Fruit fly (Drosophila melanogaster) whole organism, embryonic: ENCODE results near the gene Dif.

Source experiments
- Aef1 ChIP-seq: fragments of 200-800 bp; sonication (Bioruptor generic); IDR thresholded peaks from 3 replicates; pipeline ENCODE4 v1.3.6; 2022; ENCODE audit warnings: missing biosample characterization, missing genetic modification characterization
- Atf3 ChIP-seq: fragments of 200-800 bp; sonication (Bioruptor generic); optimal IDR thresholded peaks from 3 replicates; lab custom pipeline; 2016; ENCODE audit warnings: missing biosample characterization, missing genetic modification characterization
- B-H1 ChIP-seq: fragments of 200-800 bp; sonication (Bioruptor generic); IDR thresholded peaks from 3 replicates; pipeline ENCODE4 v1.3.6; 2022; ENCODE audit warnings: missing biosample characterization, missing genetic modification characterization
- CG10209 ChIP-seq: fragments of 200-800 bp; sonication (Bioruptor generic); optimal IDR thresholded peaks from 3 replicates; lab custom pipeline; 2017; ENCODE audit warnings: missing biosample characterization, mild to moderate bottlenecking, missing genetic modification characterization, missing genetic modification reagents
- CG10979 ChIP-seq: fragments of 200-800 bp; sonication (Bioruptor generic); optimal IDR thresholded peaks from 2 replicates; lab custom pipeline; 2018; ENCODE audit warnings: missing biosample characterization, mild to moderate bottlenecking, missing genetic modification characterization, moderate library complexity
- CG11093 ChIP-seq: fragments of 200-800 bp; sonication (Bioruptor generic); IDR thresholded peaks from 3 replicates; pipeline ENCODE4 v1.3.6; 2022; ENCODE audit warnings: missing biosample characterization, missing genetic modification characterization
- CG11695 ChIP-seq: fragments of 200-800 bp; sonication (Bioruptor generic); IDR thresholded peaks from 3 replicates; pipeline ENCODE4 v1.3.6; 2022; ENCODE audit warnings: missing biosample characterization, missing genetic modification characterization
- CG12236 ChIP-seq: fragments of 200-800 bp; sonication (Bioruptor generic); optimal IDR thresholded peaks from 2 replicates; lab custom pipeline; 2016; ENCODE audit warnings: missing biosample characterization, missing genetic modification characterization
- CG13624 ChIP-seq: fragments of 200-800 bp; sonication (Bioruptor generic); optimal IDR thresholded peaks from 2 replicates; lab custom pipeline; 2016; ENCODE audit warnings: missing biosample characterization, missing genetic modification characterization
- CG14965 ChIP-seq: fragments of 200-800 bp; sonication (Bioruptor generic); optimal IDR thresholded peaks from 2 replicates; lab custom pipeline; 2016; ENCODE audit warnings: missing biosample characterization, missing genetic modification characterization, borderline replicate concordance
- CG15479 ChIP-seq: fragments of 200-800 bp; sonication (Bioruptor generic); optimal IDR thresholded peaks from 3 replicates; lab custom pipeline; 2019; ENCODE audit warnings: missing biosample characterization, mild to moderate bottlenecking, missing genetic modification characterization, moderate library complexity
- CG18599 ChIP-seq: fragments of 200-800 bp; sonication (Bioruptor generic); optimal IDR thresholded peaks from 3 replicates; lab custom pipeline; 2017; ENCODE audit warnings: missing biosample characterization, missing genetic modification characterization, mild to moderate bottlenecking, moderate library complexity, missing genetic modification reagents
- CG2199 ChIP-seq: fragments of 200-800 bp; sonication (Bioruptor generic); IDR thresholded peaks from 3 replicates; pipeline ENCODE4 v1.3.6; 2022; ENCODE audit warnings: missing biosample characterization, missing genetic modification characterization
- CG30403 ChIP-seq: fragments of 200-800 bp; sonication (Bioruptor generic); optimal IDR thresholded peaks from 3 replicates; lab custom pipeline; 2016; ENCODE audit warnings: missing biosample characterization, missing genetic modification characterization
- CG31441 ChIP-seq: fragments of 200-800 bp; sonication (Bioruptor generic); IDR thresholded peaks from 2 replicates; pipeline ENCODE4 v1.3.6; 2022; ENCODE audit warnings: missing biosample characterization, missing genetic modification characterization
- CG4328 ChIP-seq: fragments of 200-800 bp; sonication (Bioruptor generic); optimal IDR thresholded peaks from 3 replicates; lab custom pipeline; 2017; ENCODE audit warnings: missing biosample characterization, missing genetic modification reagents, missing genetic modification characterization
- CG4424 ChIP-seq: fragments of 200-800 bp; sonication (Bioruptor generic); optimal IDR thresholded peaks from 3 replicates; lab custom pipeline; 2016; ENCODE audit warnings: missing biosample characterization, missing genetic modification characterization
- CG4617 ChIP-seq: fragments of 200-800 bp; sonication (Bioruptor generic); optimal IDR thresholded peaks from 3 replicates; lab custom pipeline; 2016; ENCODE audit warnings: missing biosample characterization, missing genetic modification characterization, borderline replicate concordance
- CG8089 ChIP-seq: fragments of 200-800 bp; sonication (Bioruptor generic); optimal IDR thresholded peaks from 3 replicates; lab custom pipeline; 2016; ENCODE audit warnings: missing biosample characterization, missing genetic modification characterization
- CG8359 ChIP-seq: fragments of 200-800 bp; sonication (Bioruptor generic); optimal IDR thresholded peaks from 2 replicates; lab custom pipeline; 2017; ENCODE audit warnings: missing biosample characterization, mild to moderate bottlenecking, missing genetic modification characterization, borderline replicate concordance
- Ets97D ChIP-seq: fragments of 200-800 bp; sonication (Bioruptor generic); optimal IDR thresholded peaks from 3 replicates; lab custom pipeline; 2016; ENCODE audit warnings: missing biosample characterization, missing genetic modification characterization
- Gug ChIP-seq: fragments of 200-800 bp; sonication (Bioruptor generic); IDR thresholded peaks from 4 replicates; pipeline ENCODE4 v1.3.6; 2022; ENCODE audit warnings: missing biosample characterization, missing genetic modification characterization
- HLH4C ChIP-seq: fragments of 200-800 bp; sonication (Bioruptor generic); IDR thresholded peaks from 3 replicates; pipeline ENCODE4 v1.3.6; 2022; ENCODE audit warnings: missing biosample characterization, missing genetic modification characterization; ENCODE audit not compliant: partially characterized antibody
- Lpt ChIP-seq: fragments of >200 bp; optimal IDR thresholded peaks from 2 replicates; lab custom pipeline; 2018; ENCODE audit warnings: missing biosample characterization, missing genetic modification characterization
- Scr ChIP-seq: fragments of 200-800 bp; sonication (Bioruptor generic); IDR thresholded peaks from 2 replicates; pipeline ENCODE4 v1.3.6; 2022; ENCODE audit warnings: missing biosample characterization, missing genetic modification characterization; ENCODE audit not compliant: partially characterized antibody
- Side ChIP-seq: fragments of 200-800 bp; sonication (Bioruptor generic); optimal IDR thresholded peaks from 2 replicates; lab custom pipeline; 2016; ENCODE audit warnings: missing biosample characterization, missing genetic modification characterization
- Sry-β ChIP-seq: fragments of 200-800 bp; sonication (Bioruptor generic); optimal IDR thresholded peaks from 2 replicates; lab custom pipeline; 2018; ENCODE audit warnings: missing biosample characterization, mild to moderate bottlenecking, missing genetic modification characterization, moderate library complexity
- Ssrp ChIP-seq: fragments of 200-800 bp; sonication (Bioruptor generic); optimal IDR thresholded peaks from 2 replicates; lab custom pipeline; 2018; ENCODE audit warnings: missing biosample characterization, mild to moderate bottlenecking, missing genetic modification characterization, moderate library complexity
- Trl ChIP-seq, 3 experiments: fragments of >200 bp in 2 of 3; fragments of 200-800 bp in 1 of 3; sonication (Bioruptor generic) in 1 of 3; optimal IDR thresholded peaks; 2 replicates in 1 of 3; 3 replicates in 2 of 3; lab custom pipeline; 2016 to 2017; ENCODE audit warnings: missing biosample characterization in 1 of 3, missing genetic modification characterization in 1 of 3
- Usf ChIP-seq: fragments of 200-800 bp; sonication (Bioruptor generic); optimal IDR thresholded peaks from 2 replicates; lab custom pipeline; 2017; ENCODE audit warnings: missing genotype, missing biosample characterization, missing genetic modification characterization
- Xbp1 ChIP-seq: fragments of 200-800 bp; sonication (Bioruptor generic); optimal IDR thresholded peaks from 3 replicates; lab custom pipeline; 2016; ENCODE audit warnings: missing biosample characterization, mild to moderate bottlenecking, missing genetic modification characterization
- ems ChIP-seq: fragments of 200-800 bp; sonication (Bioruptor generic); optimal IDR thresholded peaks from 3 replicates; lab custom pipeline; 2016; ENCODE audit warnings: missing biosample characterization, missing genetic modification characterization
- eve ChIP-seq, 2 experiments: fragments of >200 bp; optimal IDR thresholded peaks; 2 replicates each; lab custom pipeline; 2017; ENCODE audit warnings: missing biosample characterization in 2 of 2, missing genetic modification characterization in 2 of 2
- fd102C ChIP-seq: fragments of 200-800 bp; sonication (Bioruptor generic); optimal IDR thresholded peaks from 2 replicates; lab custom pipeline; 2018; ENCODE audit warnings: missing biosample characterization, mild to moderate bottlenecking, missing genetic modification characterization, moderate library complexity
- ftz-f1 ChIP-seq: fragments of 200-800 bp; sonication (Bioruptor generic); optimal IDR thresholded peaks from 2 replicates; lab custom pipeline; 2016; ENCODE audit warnings: missing biosample characterization, missing genetic modification characterization
- fu2 ChIP-seq: fragments of 200-800 bp; sonication (Bioruptor generic); optimal IDR thresholded peaks from 2 replicates; lab custom pipeline; 2016; ENCODE audit warnings: missing biosample characterization, missing genetic modification characterization
- ham ChIP-seq: fragments of 200-800 bp; sonication (Bioruptor generic); IDR thresholded peaks from 2 replicates; pipeline ENCODE4 v1.3.6; 2022; ENCODE audit warnings: missing biosample characterization, missing genetic modification characterization
- ind ChIP-seq: fragments of 200-800 bp; sonication (Bioruptor generic); optimal IDR thresholded peaks from 3 replicates; lab custom pipeline; 2016; ENCODE audit warnings: missing biosample characterization, missing genetic modification characterization
- jigr1 ChIP-seq: fragments of 200-800 bp; sonication (Bioruptor generic); IDR thresholded peaks from 3 replicates; pipeline ENCODE4 v1.3.6; 2022; ENCODE audit warnings: missing biosample characterization, missing genetic modification characterization
- nerfin-2 ChIP-seq: fragments of 200-800 bp; sonication (Bioruptor generic); IDR thresholded peaks from 2 replicates; pipeline ENCODE4 v1.3.6; 2022; ENCODE audit warnings: missing biosample characterization, missing genetic modification characterization; ENCODE audit not compliant: partially characterized antibody
- oc ChIP-seq: fragments of 200-800 bp; sonication (Bioruptor generic); optimal IDR thresholded peaks from 2 replicates; lab custom pipeline; 2018; ENCODE audit warnings: missing biosample characterization, mild to moderate bottlenecking, missing genetic modification characterization, moderate library complexity
- pita ChIP-seq: fragments of 200-800 bp; sonication (Bioruptor generic); optimal IDR thresholded peaks from 2 replicates; lab custom pipeline; 2017; ENCODE audit warnings: missing biosample characterization, mild to moderate bottlenecking, missing genetic modification characterization
- pros ChIP-seq: fragments of 200-800 bp; sonication (Bioruptor generic); optimal IDR thresholded peaks from 3 replicates; lab custom pipeline; 2019; ENCODE audit warnings: missing biosample characterization, mild to moderate bottlenecking, missing genetic modification characterization, moderate library complexity
- run ChIP-seq: fragments of 200-800 bp; sonication (Bioruptor generic); optimal IDR thresholded peaks from 3 replicates; lab custom pipeline; 2018; ENCODE audit warnings: missing biosample characterization, mild to moderate bottlenecking, missing genetic modification characterization
- so ChIP-seq: fragments of 200-800 bp; sonication (Bioruptor generic); IDR thresholded peaks from 3 replicates; pipeline ENCODE4 v1.3.6; 2022; ENCODE audit warnings: missing biosample characterization, missing genetic modification characterization
- stc ChIP-seq: fragments of 200-800 bp; sonication (Bioruptor generic); IDR thresholded peaks from 2 replicates; pipeline ENCODE4 v1.3.6; 2022; ENCODE audit warnings: missing biosample characterization, missing genetic modification characterization
- trh ChIP-seq: fragments of 200-800 bp; sonication (Bioruptor generic); optimal IDR thresholded peaks from 2 replicates; lab custom pipeline; 2016; ENCODE audit warnings: missing biosample characterization, missing genetic modification characterization
- usp ChIP-seq: fragments of >200 bp; optimal IDR thresholded peaks from 2 replicates; lab custom pipeline; 2017; ENCODE audit warnings: missing biosample characterization, missing genetic modification characterization
- zfh2 ChIP-seq: fragments of 200-800 bp; sonication (Bioruptor generic); optimal IDR thresholded peaks from 2 replicates; lab custom pipeline; 2016; ENCODE audit warnings: missing biosample characterization, missing genetic modification characterization

Dif gene

DNA sequence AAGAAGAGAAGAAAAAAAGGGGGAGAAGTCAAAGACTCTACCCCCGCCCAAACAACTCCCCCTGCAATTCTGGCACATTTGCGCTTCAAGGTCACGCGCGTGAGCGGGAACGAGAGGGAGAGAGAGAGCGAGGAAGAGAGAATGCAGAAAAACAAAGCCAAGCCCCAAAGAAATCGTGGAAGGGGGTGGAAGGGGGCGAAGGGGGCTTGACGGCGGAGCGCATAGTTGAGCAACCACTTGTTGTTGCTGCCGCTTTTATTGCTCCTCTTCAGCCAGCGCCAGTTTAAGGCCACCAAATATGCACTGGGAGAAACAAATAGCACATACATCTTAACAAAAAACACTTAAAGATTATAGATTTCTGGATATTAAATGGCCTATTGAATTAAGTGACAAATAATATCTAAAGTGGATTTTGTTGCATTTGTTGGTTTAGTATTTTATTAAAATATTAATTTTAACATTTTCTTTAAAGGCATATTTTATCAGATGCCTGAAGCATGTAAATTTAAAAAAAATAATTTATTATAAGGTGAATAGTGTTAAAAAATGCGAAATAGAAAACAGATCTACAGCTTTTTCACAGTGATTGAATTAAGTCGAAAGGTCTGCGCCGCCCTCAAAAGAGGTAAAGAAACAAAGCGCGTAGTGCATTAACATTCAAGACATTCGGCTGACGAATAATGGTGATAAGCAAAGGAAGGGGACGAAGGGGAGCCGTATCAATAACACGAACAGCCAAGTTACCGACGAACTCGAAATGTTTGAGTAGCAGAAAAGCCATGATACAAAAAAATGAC, 3.0 kb downstream of the Dif start (continued):
- TF ChIP-seq CG8359 (peak; percentile 88), run (tag; lab: Kevin White, UChicago) (peak; percentile 75), eve (GFP tag; optimal IDR thresholded peaks at IDR 0.05; lab: Kevin White, UChicago) (peak in 1 of 2 experiments; percentile 95), CG30403 (GFP tag; lab: Kevin White, UChicago) (peak; percentile 93), Aef1 (peak; percentile 94), CG15479 (GFP tag; lab: Kevin White, UChicago) (no peak), Xbp1 (GFP tag; lab: Kevin White, UChicago) (peak; percentile 71), CG31441 (GFP tag; lab: Robert Waterston, UW) (peak; percentile 100), nerfin-2 (GFP tag; lab: Robert Waterston, UW) (no peak), CG2199 (GFP tag; lab: Robert Waterston, UW) (peak; percentile 16; the same call in 1 of the 3 replicates), CG4617 (GFP tag; lab: Kevin White, UChicago) (peak; percentile 53), oc (tag; lab: Kevin White, UChicago) (peak; percentile 53), ftz-f1 (peak; percentile 95), Lpt (GFP tag; lab: Kevin White, UChicago) (no peak), CG10979 (peak; percentile 98), CG14965 (GFP tag; lab: Kevin White, UChicago) (no peak), Gug (peak; percentile 66; the same call in 3 of the 4 replicates), Side (GFP tag; lab: Kevin White, UChicago) (peak; percentile 30), fu2 (GFP tag; lab: Kevin White, UChicago) (peak; percentile 38), zfh2 (peak; percentile 31), Ets97D (GFP tag; lab: Kevin White, UChicago) (no peak), CG4424 (peak; percentile 97), trh (GFP tag; lab: Kevin White, UChicago) (peak; percentile 16), CG13624 (GFP tag; lab: Kevin White, UChicago) (no peak), jigr1 (GFP tag; lab: Robert Waterston, UW) (peak; percentile 93; the same call in 2 of the 3 replicates), CG11695 (peak; percentile 98), Scr (GFP tag; lab: Robert Waterston, UW) (no peak), pita (GFP tag; lab: Kevin White, UChicago) (no peak), CG4328 (GFP tag; lab: Kevin White, UChicago) (peak; percentile 90), pros (GFP tag; lab: Kevin White, UChicago) (peak; percentile 57), so (GFP tag; lab: Robert Waterston, UW) (peak; percentile 96), CG11093 (GFP tag; lab: Robert Waterston, UW) (peak; percentile 92), Ssrp (peak; percentile 69), B-H1 (peak; percentile 94), CG18599 (GFP tag; lab: Kevin White, UChicago) (peak; percentile 95), stc (GFP tag; lab: Robert Waterston, UW) (peak; percentile 96), Atf3 (peak; percentile 50), ems (GFP tag; lab: Kevin White, UChicago) (peak; percentile 50), Sry-β (GFP tag; lab: Kevin White, UChicago) (peak; percentile 65), CG12236 (GFP tag; lab: Kevin White, UChicago) (no peak), HLH4C (GFP tag; lab: Robert Waterston, UW) (no peak), ind (GFP tag; lab: Kevin White, UChicago) (peak; percentile 95), Trl (optimal IDR thresholded peaks at IDR 0.05; lab: Kevin White, UChicago) (peak; percentile 60 to 68), Trl (GFP tag; optimal IDR thresholded peaks at IDR 0.05; lab: Kevin White, UChicago) (no peak), CG10209 (peak; percentile 97), Usf (peak; percentile 67), fd102C (GFP tag; lab: Kevin White, UChicago) (no peak), CG8089 (peak; percentile 50), usp (GFP tag; lab: Kevin White, UChicago) (no peak), ham (GFP tag; lab: Robert Waterston, UW) (no peak; the same call in 1 of the 2 replicates)
